Fruit fly (Drosophila melanogaster) whole organism, pupa: Measurements from ENCODE around the gene HIP-R.

Source experiments
- CG12605 ChIP-seq: fragments of 200-800 bp; sonication (Bioruptor generic); IDR thresholded peaks from 2 replicates; pipeline ENCODE4 v1.3.6; 2022; ENCODE audit warnings: missing biosample characterization, missing genetic modification characterization
- CG13204 ChIP-seq: fragments of 200-800 bp; sonication (Bioruptor generic); optimal IDR thresholded peaks from 2 replicates; lab custom pipeline; 2018; ENCODE audit warnings: missing biosample characterization, mild to moderate bottlenecking, missing genetic modification characterization, moderate library complexity
- CG14655 ChIP-seq: fragments of 200-800 bp; sonication (Bioruptor generic); optimal IDR thresholded peaks from 3 replicates; lab custom pipeline; 2017; ENCODE audit warnings: mild to moderate bottlenecking, missing biosample characterization, missing genetic modification reagents, missing genetic modification characterization
- CG32121 ChIP-seq: fragments of 200-800 bp; sonication (Bioruptor generic); IDR thresholded peaks from 2 replicates; pipeline ENCODE4 v1.3.6; 2022; ENCODE audit warnings: missing biosample characterization, missing genetic modification characterization
- CG34367 ChIP-seq: fragments of 200-800 bp; sonication (Bioruptor generic); optimal IDR thresholded peaks from 2 replicates; lab custom pipeline; 2018; ENCODE audit warnings: missing biosample characterization, mild to moderate bottlenecking, missing genetic modification characterization
- CG8159 ChIP-seq: fragments of 200-800 bp; sonication (Bioruptor generic); optimal IDR thresholded peaks from 3 replicates; lab custom pipeline; 2018; ENCODE audit warnings: missing biosample characterization, mild to moderate bottlenecking, missing genetic modification characterization, moderate library complexity
- CG9948 ChIP-seq: fragments of 200-800 bp; sonication (Bioruptor generic); optimal IDR thresholded peaks from 2 replicates; lab custom pipeline; 2018; ENCODE audit warnings: missing biosample characterization, mild to moderate bottlenecking, missing genetic modification characterization, moderate library complexity
- EcR ChIP-seq: fragments of 200-800 bp; sonication (Bioruptor generic); optimal IDR thresholded peaks from 3 replicates; lab custom pipeline; 2019; ENCODE audit warnings: missing biosample characterization, missing genetic modification characterization, mild to moderate bottlenecking, moderate library complexity, missing genetic modification reagents
- Ets98B ChIP-seq: fragments of 200-800 bp; sonication (Bioruptor generic); IDR thresholded peaks from 2 replicates; pipeline ENCODE4 v1.3.6; 2022; ENCODE audit warnings: missing biosample characterization, missing genetic modification characterization
- Pif1A ChIP-seq: fragments of 200-800 bp; sonication (Bioruptor generic); optimal IDR thresholded peaks from 3 replicates; lab custom pipeline; 2016; ENCODE audit warnings: missing biosample characterization, missing genetic modification characterization
- Pif1B ChIP-seq: fragments of 200-800 bp; sonication (Bioruptor generic); optimal IDR thresholded peaks from 3 replicates; lab custom pipeline; 2016; ENCODE audit warnings: missing biosample characterization, missing genetic modification characterization
- fd96Ca ChIP-seq: fragments of 200-800 bp; sonication (Bioruptor generic); IDR thresholded peaks from 3 replicates; pipeline ENCODE4 v1.3.6; 2022; ENCODE audit warnings: missing biosample characterization, missing genetic modification characterization
- gl ChIP-seq: fragments of 200-800 bp; sonication (Bioruptor generic); optimal IDR thresholded peaks from 2 replicates; lab custom pipeline; 2018; ENCODE audit warnings: missing biosample characterization, mild to moderate bottlenecking, missing genetic modification characterization
- rn ChIP-seq: fragments of 200-800 bp; sonication (Bioruptor generic); IDR thresholded peaks from 2 replicates; pipeline ENCODE4 v1.3.6; 2022; ENCODE audit warnings: missing biosample characterization, missing genetic modification characterization

dm6 chrX:3777236-3777635 is 12.5 kb upstream of the HIP-R start:
- peak; percentile 89 for TF ChIP-seq gl (tag; lab: Kevin White, UChicago)
- TF ChIP-seq Pif1A (GFP tag; lab: Kevin White, UChicago) = peak; percentile 54
- peak; percentile 70 for TF ChIP-seq CG14655 (GFP tag; lab: Kevin White, UChicago)
- peak; percentile 24; the same call in 1 of the 2 replicates for TF ChIP-seq rn (GFP tag; lab: Robert Waterston, UW)
- TF ChIP-seq Pif1B (GFP tag; lab: Kevin White, UChicago) = peak; percentile 75
- peak; percentile 79 for TF ChIP-seq CG13204 (GFP tag; lab: Kevin White, UChicago)
- TF ChIP-seq CG8159 (tag; lab: Kevin White, UChicago) = peak; percentile 28
- peak; percentile 86 for TF ChIP-seq EcR (GFP tag; lab: Kevin White, UChicago)
- peak; percentile 84 for TF ChIP-seq fd96Ca (GFP tag; lab: Robert Waterston, UW)
- peak; percentile 64 for TF ChIP-seq CG34367 (tag; lab: Kevin White, UChicago)
- TF ChIP-seq CG32121 (GFP tag; lab: Robert Waterston, UW) = peak; percentile 76
- peak; percentile 85 for TF ChIP-seq Ets98B (GFP tag; lab: Robert Waterston, UW)
- peak; percentile 16 for TF ChIP-seq CG9948 (tag; lab: Kevin White, UChicago)
- peak; percentile 83 for TF ChIP-seq CG12605
